Fruit fly (Drosophila melanogaster) whole organism, adult: ENCODE results near the gene IntS14.

Experiments used
- CG14711 ChIP-seq: fragments of 200-800 bp; sonication (Bioruptor generic); optimal IDR thresholded peaks from 2 replicates; lab custom pipeline; 2018; ENCODE audit warnings: missing biosample characterization, mild to moderate bottlenecking, missing genetic modification characterization, moderate library complexity
- CG1620 ChIP-seq: fragments of 200-800 bp; sonication (Bioruptor generic); optimal IDR thresholded peaks from 2 replicates; lab custom pipeline; 2016; ENCODE audit warnings: missing biosample characterization, missing genetic modification characterization
- CG33017 ChIP-seq: fragments of 200-800 bp; sonication (Bioruptor generic); optimal IDR thresholded peaks from 2 replicates; lab custom pipeline; 2018; ENCODE audit warnings: missing biosample characterization, mild to moderate bottlenecking, missing genetic modification characterization, moderate library complexity
- CG5204 ChIP-seq: fragments of 200-800 bp; sonication (Bioruptor generic); optimal IDR thresholded peaks from 2 replicates; lab custom pipeline; 2016; ENCODE audit warnings: missing biosample characterization, missing genetic modification characterization
- Clk ChIP-seq: fragments of 200-800 bp; sonication (Bioruptor generic); optimal IDR thresholded peaks from 2 replicates; lab custom pipeline; 2017; ENCODE audit warnings: missing biosample characterization, missing genetic modification characterization
- Crg-1 ChIP-seq: fragments of 200-800 bp; sonication (Bioruptor generic); optimal IDR thresholded peaks from 2 replicates; lab custom pipeline; 2016; ENCODE audit warnings: missing biosample characterization, missing genetic modification characterization
- bab1 ChIP-seq: fragments of 200-800 bp; sonication (Bioruptor generic); optimal IDR thresholded peaks from 3 replicates; lab custom pipeline; 2019; ENCODE audit warnings: missing biosample characterization, mild to moderate bottlenecking, missing genetic modification characterization, moderate library complexity
- cnc ChIP-seq, 2 experiments: fragments of >200 bp; optimal IDR thresholded peaks; 2 replicates each; lab custom pipeline; 2017
- toe ChIP-seq: fragments of 200-800 bp; sonication (Bioruptor generic); optimal IDR thresholded peaks from 2 replicates; lab custom pipeline; 2016; ENCODE audit warnings: missing biosample characterization, missing genetic modification characterization

- TF ChIP-seq bab1 (GFP tag; lab: Kevin White, UChicago), result no peak
- TF ChIP-seq Clk (GFP tag; lab: Kevin White, UChicago), result no peak
- TF ChIP-seq CG33017 (tag; lab: Kevin White, UChicago), result no peak
- TF ChIP-seq CG14711 (tag; lab: Kevin White, UChicago), result no peak
- TF ChIP-seq cnc (optimal IDR thresholded peaks at IDR 0.05; lab: Kevin White, UChicago), result no peak
- peak; percentile 7 for TF ChIP-seq toe
- TF ChIP-seq Crg-1 (GFP tag; lab: Kevin White, UChicago), result no peak
- TF ChIP-seq CG5204 (GFP tag; lab: Kevin White, UChicago), result peak; percentile 39
- no peak for TF ChIP-seq CG1620
Observed at dm6 chr2L:1118149-1118548, 46.1 kb upstream of the IntS14 start.
